Worm (Caenorhabditis elegans) whole organism, L2 larva: Measurements from ENCODE around the gene sysm-1.

Experiments
- alr-1 ChIP-seq: fragments of 150-350 bp; optimal IDR thresholded peaks from 2 replicates; lab custom pipeline; 2014; ENCODE audit warnings: missing biosample characterization, missing genetic modification characterization
- ceh-82 ChIP-seq: fragments of 150-350 bp; optimal IDR thresholded peaks from 2 replicates; lab custom pipeline; 2014; ENCODE audit warnings: missing biosample characterization, missing genetic modification characterization
- lin-13 ChIP-seq: fragments of 150-350 bp; optimal IDR thresholded peaks from 2 replicates; lab custom pipeline; 2014; ENCODE audit warnings: missing biosample characterization, missing genetic modification reagents, missing genetic modification characterization
- nhr-11 ChIP-seq: fragments of 150-350 bp; optimal IDR thresholded peaks from 2 replicates; lab custom pipeline; 2014; ENCODE audit warnings: missing biosample characterization, missing genetic modification characterization
- nhr-237 ChIP-seq: fragments of 150-350 bp; optimal IDR thresholded peaks from 2 replicates; lab custom pipeline; 2014; ENCODE audit warnings: missing biosample characterization, missing genetic modification characterization
- nhr-25 ChIP-seq: fragments of 150-350 bp; sonication (generic microtip); optimal IDR thresholded peaks from 3 replicates; lab custom pipeline; 2014; ENCODE audit warnings: missing biosample characterization, missing genetic modification characterization
- nhr-77 ChIP-seq: fragments of 150-350 bp; optimal IDR thresholded peaks from 2 replicates; lab custom pipeline; 2014; ENCODE audit warnings: missing biosample characterization, missing genetic modification characterization
- unc-62 ChIP-seq: fragments of 150-350 bp; optimal IDR thresholded peaks from 2 replicates; lab custom pipeline; 2014; ENCODE audit warnings: missing biosample characterization, missing genetic modification reagents, missing genetic modification characterization

ce11 chrII:9038201-9038600 is 44.8 kb downstream of the sysm-1 start, which contains the start of gene gcs-1:
- no peak for TF ChIP-seq unc-62 (GFP tag; lab: Kevin White, UChicago)
- TF ChIP-seq ceh-82, result no peak
- TF ChIP-seq alr-1 (tag; lab: Kevin White, UChicago), result no peak
- TF ChIP-seq nhr-77, result no peak
- no peak for TF ChIP-seq nhr-25 (tag; lab: Kevin White, UChicago)
- no peak for TF ChIP-seq lin-13 (GFP tag; lab: Kevin White, UChicago)
- no peak for TF ChIP-seq nhr-237 (tag; lab: Kevin White, UChicago)
- TF ChIP-seq nhr-11, result no peak
